Worm (Caenorhabditis elegans): ENCODE data around the gene C52A11.3.

The C52A11.3 gene

DNA sequence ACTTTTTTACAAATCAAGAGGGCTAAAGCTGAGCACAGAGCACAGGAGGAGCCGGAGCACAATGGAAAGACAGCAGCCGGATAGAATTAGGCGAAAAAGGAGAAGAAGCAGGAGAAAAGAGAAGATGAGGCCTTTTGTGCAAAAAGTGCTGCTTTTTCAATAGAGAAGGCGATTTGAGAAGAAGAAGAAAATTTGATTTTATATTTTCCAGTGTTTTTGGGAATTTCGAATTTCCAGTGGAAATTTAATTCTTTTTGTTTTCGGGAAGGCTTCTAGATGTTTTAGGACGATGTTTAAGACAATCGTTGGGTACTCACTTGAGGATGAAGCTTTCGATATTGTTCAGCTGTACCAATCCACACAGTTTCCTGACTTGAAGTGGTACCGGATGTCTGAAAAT, 16.5 kb downstream of the C52A11.3 start:
- no peak for TF ChIP-seq ceh-82 (tag; optimal IDR thresholded peaks at IDR 0.05)
- peak; percentile 77 for TF ChIP-seq fkh-10 (GFP tag; optimal IDR thresholded peaks at IDR 0.05)

DNA sequence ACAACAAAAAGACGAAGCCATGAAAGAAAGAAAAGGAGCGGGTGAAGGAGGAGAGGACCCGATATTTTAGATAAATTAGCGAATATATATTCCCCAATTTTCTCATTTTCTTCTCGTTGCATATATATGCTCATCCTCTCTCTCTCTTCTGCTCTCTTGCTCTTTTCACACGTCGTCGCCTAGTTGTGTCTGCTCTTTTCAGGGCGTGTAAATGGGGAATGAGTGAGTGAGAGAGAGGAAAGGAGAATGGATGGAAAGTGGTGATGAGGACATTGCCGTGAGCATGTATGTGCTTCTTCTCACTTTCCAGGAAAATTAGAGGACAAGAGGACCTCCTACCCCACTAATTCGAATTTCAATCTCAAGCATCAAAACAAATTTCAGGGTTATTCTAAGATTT, 18.3 kb downstream of the C52A11.3 start:
- TF ChIP-seq pha-4 (GFP tag; IDR thresholded peaks at IDR 0.05) (no peak), pha-4 (tag; optimal IDR thresholded peaks at IDR 0.05) (no peak), hlh-11 (tag; optimal IDR thresholded peaks at IDR 0.05) (no peak), nhr-77 (tag; optimal IDR thresholded peaks at IDR 0.05) (no peak), madf-9 (GFP tag; conservative IDR thresholded peaks at IDR 0.05) (no peak), F37D6.2 (tag; optimal IDR thresholded peaks at IDR 0.05) (no peak), lin-39 (tag; optimal IDR thresholded peaks at IDR 0.05) (no peak), rbr-2 (tag; optimal IDR thresholded peaks at IDR 0.05) (no peak), ceh-62 (tag; optimal IDR thresholded peaks at IDR 0.05) (no peak), daf-8 (GFP tag; IDR thresholded peaks at IDR 0.05) (no peak)

DNA sequence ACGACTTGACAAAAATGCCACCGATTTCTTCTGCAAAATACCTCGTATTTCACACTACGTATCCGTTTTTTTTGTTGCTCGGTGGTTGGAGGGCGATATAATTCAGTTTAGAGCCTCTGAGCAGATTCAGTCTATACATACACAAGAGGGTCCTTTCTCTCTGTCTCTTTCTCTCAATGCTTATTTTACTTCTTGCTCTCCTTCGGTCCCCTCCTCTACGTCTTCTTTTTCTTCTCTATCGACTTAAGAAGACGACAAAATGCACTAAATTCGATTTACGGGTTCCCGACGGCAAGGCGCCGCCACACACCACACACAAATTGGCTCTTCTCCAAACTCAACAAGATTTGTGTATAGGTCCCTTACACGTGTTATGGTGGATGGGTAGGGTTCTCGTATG, 21.8 kb downstream of the C52A11.3 start:
- TF ChIP-seq lsy-2 (tag; optimal IDR thresholded peaks at IDR 0.05) (peak in 1 of 2 experiments; percentile 14), mxl-3 (GFP tag; optimal IDR thresholded peaks at IDR 0.05) (no peak), aha-1 (tag) (peak; percentile 26), ces-1 (GFP tag; optimal IDR thresholded peaks at IDR 0.05) (peak; percentile 88), ctbp-1 (GFP tag; IDR thresholded peaks at IDR 0.05) (peak; percentile 73), fkh-10 (GFP tag; optimal IDR thresholded peaks at IDR 0.05) (peak; percentile 86)

DNA sequence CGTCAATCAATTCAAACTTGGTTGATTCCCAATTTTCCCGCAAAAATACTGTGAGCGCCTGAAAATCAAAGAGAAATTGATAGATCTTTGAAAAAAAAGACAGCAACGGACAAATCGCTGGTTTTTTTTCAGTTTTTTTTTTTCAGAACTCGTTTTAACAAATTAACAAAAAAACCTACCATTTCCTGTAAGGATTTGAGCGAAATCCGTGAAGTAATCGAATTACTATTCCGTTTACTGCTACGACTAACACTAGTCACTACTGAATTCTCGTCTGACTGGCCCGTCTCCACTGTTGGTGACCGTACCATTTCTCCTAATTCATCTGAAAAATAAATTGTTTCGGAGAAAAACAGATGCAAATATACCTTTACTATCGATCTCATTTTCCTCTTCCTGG, 22.3 kb downstream of the C52A11.3 start:
- peak; percentile 92 for TF ChIP-seq aha-1 (tag)
- peak in 1 of 2 experiments; percentile 10 for TF ChIP-seq unc-62 (GFP tag; optimal IDR thresholded peaks at IDR 0.05 in 1 of 2)
- TF ChIP-seq unc-62 (tag; optimal IDR thresholded peaks at IDR 0.05), result no peak
- no peak for TF ChIP-seq nhr-25 (tag; optimal IDR thresholded peaks at IDR 0.05; ENCODE audit: borderline replicate concordance, insufficient read depth)

DNA sequence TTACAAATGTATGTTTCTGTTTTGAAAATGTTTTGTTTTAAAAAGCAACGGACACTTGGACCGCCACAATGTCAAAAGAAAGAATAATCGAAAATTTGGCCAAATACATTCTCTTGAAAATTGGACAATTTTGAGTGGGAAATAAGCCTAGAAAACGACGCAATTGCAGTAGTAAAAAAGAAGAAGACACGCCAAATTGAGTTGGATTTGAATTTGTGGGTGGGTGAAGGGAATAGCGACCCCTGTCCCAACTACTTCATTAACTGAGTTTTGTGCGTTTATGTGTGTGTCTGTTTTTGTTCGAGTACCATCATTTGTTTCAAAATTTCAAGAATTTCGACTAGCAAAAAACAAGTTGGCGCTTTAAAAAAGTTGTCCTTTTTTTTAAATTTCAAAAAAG, 23.6 kb downstream of the C52A11.3 start:
- peak in 1 of 2 experiments; percentile 22 for TF ChIP-seq unc-62 (GFP tag; optimal IDR thresholded peaks at IDR 0.05 in 1 of 2)
- no peak for TF ChIP-seq unc-62 (tag; optimal IDR thresholded peaks at IDR 0.05)
- TF ChIP-seq dve-1 (tag; optimal IDR thresholded peaks at IDR 0.05; ENCODE audit: insufficient read depth), result no peak

DNA sequence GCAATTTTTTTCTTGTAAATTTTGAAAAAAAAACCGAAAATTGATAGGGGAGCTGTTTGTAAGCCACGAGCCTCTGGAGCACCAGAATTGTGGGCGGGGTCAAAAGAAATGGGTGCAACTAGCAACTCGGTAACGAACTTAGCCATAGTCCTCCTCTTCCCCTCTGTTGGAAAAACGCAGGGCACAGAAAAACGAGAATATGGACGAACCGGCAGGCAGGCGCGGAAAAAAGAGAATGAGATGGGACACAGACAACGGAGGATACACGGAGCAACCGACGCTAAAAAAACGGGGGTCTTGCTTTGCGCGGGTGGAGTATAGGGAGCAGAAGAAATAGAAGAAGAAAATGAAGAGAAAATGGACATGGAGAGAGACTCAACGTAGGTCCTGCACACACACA, 24.5 kb downstream of the C52A11.3 start:
- TF ChIP-seq pha-4 (GFP tag; IDR thresholded peaks at IDR 0.05) (no peak), pha-4 (tag; optimal IDR thresholded peaks at IDR 0.05) (no peak), ctbp-1 (GFP tag; IDR thresholded peaks at IDR 0.05) (peak; percentile 68; the same call in 1 of the 2 replicates), hmg-1.1 (GFP tag; IDR thresholded peaks at IDR 0.05) (no peak), ces-1 (GFP tag; optimal IDR thresholded peaks at IDR 0.05) (peak; percentile 31), aha-1 (tag) (peak; percentile 86), Y105C5A.15 (GFP tag; IDR thresholded peaks at IDR 0.05) (no peak), gei-8 (GFP tag; optimal IDR thresholded peaks at IDR 0.05) (no peak), nhr-76 (tag; optimal IDR thresholded peaks at IDR 0.05) (no peak), duxl-1 (tag; optimal IDR thresholded peaks at IDR 0.05; ENCODE audit: poor library complexity) (no peak), fkh-10 (GFP tag; optimal IDR thresholded peaks at IDR 0.05) (peak; percentile 70), snpc-4 (tag; optimal IDR thresholded peaks at IDR 0.05) (no peak), T20F7.1 (GFP tag; optimal IDR thresholded peaks at IDR 0.05) (no peak), daf-16 (GFP tag; optimal IDR thresholded peaks at IDR 0.05) (no peak), daf-16 (tag; optimal IDR thresholded peaks at IDR 0.05) (no peak)

DNA sequence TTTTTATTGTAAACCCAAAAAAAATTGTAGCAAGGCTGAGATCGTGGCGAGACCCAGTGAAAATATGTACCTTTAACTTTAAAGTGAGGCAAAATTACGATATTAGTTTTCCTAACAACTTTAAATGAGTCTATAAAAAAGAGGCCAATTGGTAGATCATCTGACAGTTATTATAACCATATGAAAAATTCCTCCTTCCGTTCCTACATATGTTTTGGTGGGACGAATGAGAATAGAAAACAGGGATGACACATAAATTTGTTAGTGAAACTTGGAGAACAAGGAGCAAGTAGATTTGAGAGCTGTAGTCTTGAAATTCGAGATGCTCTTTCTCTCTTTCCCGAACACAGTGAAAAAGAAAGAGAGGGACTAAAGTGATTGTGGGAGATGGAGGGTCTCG, 28.1 kb downstream of the C52A11.3 start:
- TF ChIP-seq F26F4.8 (GFP tag; conservative IDR thresholded peaks at IDR 0.05) (no peak), lin-38 (GFP tag; IDR thresholded peaks at IDR 0.05) (no peak), aha-1 (tag) (peak; percentile 91), snpc-4 (tag; optimal IDR thresholded peaks at IDR 0.05) (no peak), ceh-32 (tag; optimal IDR thresholded peaks at IDR 0.05; ENCODE audit: poor library complexity) (no peak), mep-1 (tag; optimal IDR thresholded peaks at IDR 0.05) (no peak), set-16 (GFP tag; IDR thresholded peaks at IDR 0.05) (no peak), lin-39 (tag; optimal IDR thresholded peaks at IDR 0.05) (no peak), gei-8 (GFP tag; optimal IDR thresholded peaks at IDR 0.05) (no peak)
